Worm (Caenorhabditis elegans): ENCODE results near the gene rmh-2.

The rmh-2 gene

DNA sequence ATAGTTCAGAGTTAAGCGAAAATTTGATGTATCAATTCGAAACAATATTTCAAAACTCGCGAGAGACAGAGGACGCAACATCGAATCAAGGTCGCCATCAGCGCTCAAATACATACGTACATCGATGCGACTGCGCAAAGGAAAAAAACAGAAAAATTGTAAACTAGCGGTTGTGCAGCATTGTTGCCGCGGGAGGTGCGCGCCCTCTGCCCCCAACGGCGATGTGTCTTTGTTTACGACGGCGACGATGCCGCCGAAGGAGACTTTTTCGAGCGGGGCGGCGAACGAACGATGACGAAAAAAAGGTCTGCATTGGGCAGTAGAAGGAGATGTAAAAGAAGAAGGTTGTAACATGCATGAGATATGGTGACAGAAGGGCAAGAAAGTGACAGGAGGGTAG lies 32.3 kb upstream of the rmh-2 start:
- no peak for TF ChIP-seq lin-13 (GFP tag; optimal IDR thresholded peaks at IDR 0.05)
- no peak for TF ChIP-seq unc-62 (GFP tag; optimal IDR thresholded peaks at IDR 0.05)
- no peak for TF ChIP-seq zag-1 (tag; optimal IDR thresholded peaks at IDR 0.05)
- no peak for TF ChIP-seq egl-27 (tag; optimal IDR thresholded peaks at IDR 0.05)
- no peak for TF ChIP-seq lin-39 (tag; optimal IDR thresholded peaks at IDR 0.05)
- no peak for TF ChIP-seq C34F6.9 (tag; optimal IDR thresholded peaks at IDR 0.05)
- no peak for TF ChIP-seq nhr-12 (tag; optimal IDR thresholded peaks at IDR 0.05)
- TF ChIP-seq R02D3.7 (tag; optimal IDR thresholded peaks at IDR 0.05) = no peak
- TF ChIP-seq nhr-25 (tag; optimal IDR thresholded peaks at IDR 0.05) = no peak

ce11 chrV:9962394-9962793 lies 31.8 kb upstream of the rmh-2 start, which contains the start of gene madf-4:
Gene madf-4, minus strand, starts transcription at chrV:9962494.
- TF ChIP-seq elt-1 (tag; optimal IDR thresholded peaks at IDR 0.05) = no peak
- TF ChIP-seq ceh-82 (tag; optimal IDR thresholded peaks at IDR 0.05) = no peak
- no peak for TF ChIP-seq lin-11 (tag; optimal IDR thresholded peaks at IDR 0.05)
- no peak for TF ChIP-seq C34F6.9 (tag; optimal IDR thresholded peaks at IDR 0.05)
- no peak for TF ChIP-seq ztf-4 (tag; optimal IDR thresholded peaks at IDR 0.05)
- TF ChIP-seq lin-39 (tag; optimal IDR thresholded peaks at IDR 0.05) = no peak
- TF ChIP-seq lin-13 (GFP tag; optimal IDR thresholded peaks at IDR 0.05) = no peak
- TF ChIP-seq F13H6.1 (tag; optimal IDR thresholded peaks at IDR 0.05) = no peak
- TF ChIP-seq nhr-23 (tag; optimal IDR thresholded peaks at IDR 0.05) = no peak
- TF ChIP-seq zag-1 (tag; optimal IDR thresholded peaks at IDR 0.05) = no peak
- TF ChIP-seq unc-39 (tag; optimal IDR thresholded peaks at IDR 0.05) = no peak
- no peak for TF ChIP-seq mab-5 (tag; optimal IDR thresholded peaks at IDR 0.05)
- TF ChIP-seq gmeb-1 (tag; optimal IDR thresholded peaks at IDR 0.05) = no peak
- no peak for TF ChIP-seq ceh-16 (tag; optimal IDR thresholded peaks at IDR 0.05)
- TF ChIP-seq nhr-237 (tag; optimal IDR thresholded peaks at IDR 0.05) = no peak
- no peak for TF ChIP-seq ztf-11 (tag; optimal IDR thresholded peaks at IDR 0.05)
- no peak for TF ChIP-seq unc-62 (GFP tag; optimal IDR thresholded peaks at IDR 0.05)

DNA sequence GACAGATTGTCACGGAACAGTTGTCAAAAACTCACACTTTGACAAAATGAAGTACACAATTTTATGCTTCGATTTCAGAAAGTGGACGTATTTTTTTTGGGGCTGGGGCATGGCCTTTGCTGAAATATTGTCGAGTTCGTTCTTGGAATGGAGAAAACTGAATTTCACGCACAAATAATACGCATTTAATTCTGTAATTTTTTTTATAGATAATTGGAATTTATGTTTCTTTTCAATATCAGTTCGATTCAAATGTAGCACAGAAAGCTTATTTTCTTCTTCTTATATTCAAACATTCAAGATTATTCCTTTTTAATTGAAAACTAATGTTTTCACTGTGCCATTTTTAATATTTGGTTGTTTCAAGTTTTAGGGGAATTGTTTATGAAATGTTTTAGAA lies 29.8 kb upstream of the rmh-2 start, which contains the start of gene T07C12.10:
TSS of gene T07C12.10 (minus strand) at position 101 of the 400 bp plus-strand sequence.
- TF ChIP-seq mbf-1 (tag; optimal IDR thresholded peaks at IDR 0.05) = no peak
- TF ChIP-seq elt-1 (tag; optimal IDR thresholded peaks at IDR 0.05) = no peak
- no peak for TF ChIP-seq skn-1 (tag; optimal IDR thresholded peaks at IDR 0.05)

DNA sequence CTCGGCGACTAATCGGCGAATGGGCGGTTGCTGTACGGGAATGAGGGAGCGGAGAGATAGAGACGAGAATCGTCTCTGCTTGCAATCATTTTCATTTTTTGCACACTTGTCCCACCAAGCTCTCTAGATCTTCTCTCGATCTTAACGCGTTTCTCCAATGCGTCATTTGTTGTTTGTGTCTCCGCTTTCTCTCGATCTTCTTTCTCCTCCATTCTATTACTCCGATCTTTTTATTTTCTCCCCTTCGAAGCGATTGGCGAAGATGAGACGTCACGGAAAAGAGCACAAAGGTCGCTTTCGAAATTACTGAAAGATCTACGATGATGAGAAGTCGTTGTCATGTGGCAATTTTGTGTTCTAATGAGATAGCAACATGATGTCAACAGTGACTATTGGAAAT lies 28.1 kb upstream of the rmh-2 start:
- no peak for TF ChIP-seq dmd-4 (tag; optimal IDR thresholded peaks at IDR 0.05)
- no peak for TF ChIP-seq blmp-1 (tag; optimal IDR thresholded peaks at IDR 0.05; ENCODE audit: insufficient read depth)
- TF ChIP-seq alr-1 (tag; optimal IDR thresholded peaks at IDR 0.05) = no peak
- TF ChIP-seq aly-2 (tag; optimal IDR thresholded peaks at IDR 0.05) = no peak
- peak in 1 of 2 experiments; percentile 44 for TF ChIP-seq lsy-2 (tag; optimal IDR thresholded peaks at IDR 0.05)
- TF ChIP-seq ztf-11 (tag; optimal IDR thresholded peaks at IDR 0.05) = no peak
- TF ChIP-seq ztf-4 (tag; optimal IDR thresholded peaks at IDR 0.05) = no peak
- TF ChIP-seq unc-39 (tag; optimal IDR thresholded peaks at IDR 0.05) = no peak
- no peak for TF ChIP-seq crh-2 (tag; optimal IDR thresholded peaks at IDR 0.05)
- no peak for TF ChIP-seq ceh-82 (tag; optimal IDR thresholded peaks at IDR 0.05)
- no peak for TF ChIP-seq Y55F3AM.14 (GFP tag; optimal IDR thresholded peaks at IDR 0.05)
- TF ChIP-seq R02D3.7 (tag; optimal IDR thresholded peaks at IDR 0.05) = no peak
- no peak for TF ChIP-seq zag-1 (tag; optimal IDR thresholded peaks at IDR 0.05)
- no peak for TF ChIP-seq peb-1 (tag; optimal IDR thresholded peaks at IDR 0.05)
- no peak for TF ChIP-seq mbf-1 (tag; optimal IDR thresholded peaks at IDR 0.05)
- no peak for TF ChIP-seq elt-3 (tag; optimal IDR thresholded peaks at IDR 0.05)
- TF ChIP-seq snpc-4 (tag; optimal IDR thresholded peaks at IDR 0.05) = no peak
- TF ChIP-seq skn-1 (tag; optimal IDR thresholded peaks at IDR 0.05) = no peak
- TF ChIP-seq unc-55 (GFP tag; optimal IDR thresholded peaks at IDR 0.05) = no peak
- TF ChIP-seq lin-13 (GFP tag; optimal IDR thresholded peaks at IDR 0.05) = no peak
- TF ChIP-seq nhr-77 (tag; optimal IDR thresholded peaks at IDR 0.05) = no peak
- no peak for TF ChIP-seq nhr-237 (tag; optimal IDR thresholded peaks at IDR 0.05)
- TF ChIP-seq nhr-23 (tag; optimal IDR thresholded peaks at IDR 0.05) = no peak
- TF ChIP-seq fos-1 (tag; optimal IDR thresholded peaks at IDR 0.05) = no peak
- peak; percentile 82 for TF ChIP-seq F13H6.1 (tag; optimal IDR thresholded peaks at IDR 0.05)
- TF ChIP-seq nhr-12 (tag; optimal IDR thresholded peaks at IDR 0.05) = no peak
- no peak for TF ChIP-seq sem-4 (tag; optimal IDR thresholded peaks at IDR 0.05)
- TF ChIP-seq nhr-10 (tag; optimal IDR thresholded peaks at IDR 0.05) = no peak
- no peak for TF ChIP-seq nhr-21 (tag; optimal IDR thresholded peaks at IDR 0.05)
- no peak for TF ChIP-seq ztf-1 (GFP tag; conservative IDR thresholded peaks at IDR 0.05)
- TF ChIP-seq nhr-6 (tag; optimal IDR thresholded peaks at IDR 0.05) = peak; percentile 23
- TF ChIP-seq lin-39 (tag; optimal IDR thresholded peaks at IDR 0.05) = no peak
- TF ChIP-seq egl-27 (tag; optimal IDR thresholded peaks at IDR 0.05) = no peak
- TF ChIP-seq unc-62 (GFP tag; optimal IDR thresholded peaks at IDR 0.05) = no peak
- no peak for TF ChIP-seq gmeb-1 (tag; optimal IDR thresholded peaks at IDR 0.05)
- TF ChIP-seq sma-3 (GFP tag; optimal IDR thresholded peaks at IDR 0.05) = no peak
- no peak for TF ChIP-seq nhr-25 (tag; optimal IDR thresholded peaks at IDR 0.05)
- no peak for TF ChIP-seq mab-5 (tag; optimal IDR thresholded peaks at IDR 0.05)
- TF ChIP-seq elt-1 (tag; optimal IDR thresholded peaks at IDR 0.05) = no peak
- no peak for TF ChIP-seq nhr-11 (tag; optimal IDR thresholded peaks at IDR 0.05)
- TF ChIP-seq C34F6.9 (tag; optimal IDR thresholded peaks at IDR 0.05) = peak; percentile 29
- TF ChIP-seq sma-9 (GFP tag; optimal IDR thresholded peaks at IDR 0.05) = peak; percentile 46
- TF ChIP-seq sma-9 (tag; optimal IDR thresholded peaks at IDR 0.05) = no peak
- no peak for TF ChIP-seq lin-11 (tag; optimal IDR thresholded peaks at IDR 0.05)

All from whole organism, L2 larva.